Worm (Caenorhabditis elegans) whole organism, midembryonic: Measurements from ENCODE around the gene ZK742.7.

Experiments
- T22C8.4 ChIP-seq: fragments of 200-800 bp; sonication (Bioruptor generic); IDR thresholded peaks from 2 replicates; pipeline ENCODE4 v1.3.6; 2022; ENCODE audit warnings: missing genetic modification characterization, missing compliant biosample characterization
- cog-1 ChIP-seq: sonication (generic microtip); optimal IDR thresholded peaks from 2 replicates; lab custom pipeline; 2016; ENCODE audit warnings: missing genetic modification characterization, missing compliant biosample characterization
- flt-1 ChIP-seq: fragments of 200-800 bp; sonication (Bioruptor generic); IDR thresholded peaks from 2 replicates; pipeline ENCODE4 v1.3.6; 2022; ENCODE audit warnings: missing genetic modification characterization, missing compliant biosample characterization
- ztf-23 ChIP-seq: fragments of 200-800 bp; sonication (Bioruptor generic); IDR thresholded peaks from 2 replicates; pipeline ENCODE4 v1.3.6; 2022; ENCODE audit warnings: missing genetic modification reagents, missing genetic modification characterization, missing compliant biosample characterization

DNA sequence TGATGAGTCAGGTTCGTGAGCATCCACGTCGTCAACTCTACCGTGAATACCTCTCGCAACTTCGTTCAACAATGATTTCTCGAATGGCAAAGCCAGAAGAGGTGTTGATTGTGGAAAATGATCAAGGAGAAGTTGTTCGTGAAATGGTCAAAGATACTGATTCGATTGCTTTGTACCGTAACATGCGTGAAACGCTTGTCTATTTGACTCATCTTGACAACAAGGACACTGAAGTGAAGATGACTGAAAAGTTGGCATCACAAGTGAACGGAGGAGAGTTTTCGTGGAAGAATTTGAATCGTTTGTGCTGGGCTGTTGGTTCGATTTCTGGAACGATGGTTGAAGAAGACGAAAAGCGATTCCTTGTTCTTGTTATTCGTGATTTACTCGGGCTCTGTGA is 8.4 kb downstream of the ZK742.7 start:
- TF ChIP-seq flt-1 (GFP tag; lab: Robert Waterston, UW), result no peak
- TF ChIP-seq T22C8.4 (GFP tag; lab: Robert Waterston, UW), result no peak
- TF ChIP-seq ztf-23 (GFP tag; lab: Robert Waterston, UW), result no peak
- no peak for TF ChIP-seq cog-1 (tag; lab: Kevin White, UChicago)
